Fruit fly (Drosophila melanogaster): ENCODE results near the gene CG3857.

Gene CG3857

dm6 chrX:1952898-1953297 lies 13.1 kb upstream of the CG3857 start (continued):
- TF ChIP-seq corto (GFP tag; optimal IDR thresholded peaks at IDR 0.05) (no peak), sr (GFP tag; IDR thresholded peaks at IDR 0.05) (peak; percentile 51; the same call in 2 of the 3 replicates), E2f1 (GFP tag; IDR thresholded peaks at IDR 0.05) (peak; percentile 48), CG3163 (GFP tag; optimal IDR thresholded peaks at IDR 0.05) (peak; percentile 77), Scr (GFP tag; IDR thresholded peaks at IDR 0.05; ENCODE audit: partially characterized antibody) (peak; percentile 18; the same call in 1 of the 2 replicates), chm (GFP tag; IDR thresholded peaks at IDR 0.05) (peak; percentile 66; the same call in 1 of the 2 replicates), CG15696 (tag; optimal IDR thresholded peaks at IDR 0.05) (peak; percentile 83), CG18262 (tag; optimal IDR thresholded peaks at IDR 0.05) (no peak), da (GFP tag; optimal IDR thresholded peaks at IDR 0.05) (peak; percentile 75), Hsf (GFP tag; optimal IDR thresholded peaks at IDR 0.05) (peak; percentile 78), jigr1 (GFP tag; IDR thresholded peaks at IDR 0.05) (peak; percentile 44; the same call in 1 of the 3 replicates), Lpt (GFP tag; optimal IDR thresholded peaks at IDR 0.05) (no peak), eyg (GFP tag; optimal IDR thresholded peaks at IDR 0.05) (peak; percentile 3), CG34422 (GFP tag; IDR thresholded peaks at IDR 0.05) (peak; percentile 77), CG14050 (GFP tag; IDR thresholded peaks at IDR 0.05) (no peak), BtbVII (GFP tag; optimal IDR thresholded peaks at IDR 0.05) (no peak), CG17612 (GFP tag; IDR thresholded peaks at IDR 0.05) (no peak; the same call in 1 of the 2 replicates), p53 (GFP tag; optimal IDR thresholded peaks at IDR 0.05) (peak; percentile 87), lmd (GFP tag; IDR thresholded peaks at IDR 0.05) (peak; percentile 86), Eip74EF (GFP tag; optimal IDR thresholded peaks at IDR 0.05) (no peak), gcm2 (GFP tag; optimal IDR thresholded peaks at IDR 0.05) (no peak), CG5953 (GFP tag; IDR thresholded peaks at IDR 0.05) (peak; percentile 38; the same call in 1 of the 2 replicates), tna (GFP tag; IDR thresholded peaks at IDR 0.05; ENCODE audit: partially characterized antibody) (no peak), Med (GFP tag) (peak; percentile 97), CG14860 (GFP tag; IDR thresholded peaks at IDR 0.05; ENCODE audit: partially characterized antibody) (no peak), HLHmδ (GFP tag; optimal IDR thresholded peaks at IDR 0.05) (peak; percentile 15), sens (GFP tag) (peak; percentile 90), B-H2 (GFP tag; optimal IDR thresholded peaks at IDR 0.05) (peak; percentile 26), ap (GFP tag; IDR thresholded peaks at IDR 0.05) (no peak), Hr78 (GFP tag; optimal IDR thresholded peaks at IDR 0.05) (peak in 1 of 2 experiments; percentile 85), CG17361 (GFP tag; IDR thresholded peaks at IDR 0.05) (peak; percentile 55; the same call in 1 of the 3 replicates), C15 (GFP tag; IDR thresholded peaks at IDR 0.05) (no peak), ase (GFP tag; IDR thresholded peaks at IDR 0.05) (peak; percentile 71; the same call in 2 of the 3 replicates), lab (GFP tag; optimal IDR thresholded peaks at IDR 0.05) (peak; percentile 29), Nf-YC (tag; optimal IDR thresholded peaks at IDR 0.05) (peak; percentile 34), inv (GFP tag; IDR thresholded peaks at IDR 0.05; ENCODE audit: partially characterized antibody) (no peak), CG6654 (GFP tag; optimal IDR thresholded peaks at IDR 0.05) (peak; percentile 22), bbx (GFP tag; IDR thresholded peaks at IDR 0.05; ENCODE audit: partially characterized antibody) (peak; percentile 53), pfk (GFP tag; optimal IDR thresholded peaks at IDR 0.05) (no peak), toy (GFP tag; IDR thresholded peaks at IDR 0.05) (no peak), tx (GFP tag; optimal IDR thresholded peaks at IDR 0.05) (peak; percentile 48), Elba2 (GFP tag; optimal IDR thresholded peaks at IDR 0.05) (no peak), so (GFP tag; IDR thresholded peaks at IDR 0.05) (0 out of 3 replicates have a peak, but pooled peaks have one; percentile 21), CG15073 (GFP tag; optimal IDR thresholded peaks at IDR 0.05) (no peak), pho (GFP tag; optimal IDR thresholded peaks at IDR 0.05) (peak; percentile 59), tup (GFP tag; optimal IDR thresholded peaks at IDR 0.05) (no peak), ssp (GFP tag; IDR thresholded peaks at IDR 0.05) (peak; percentile 72), CG14710 (tag; optimal IDR thresholded peaks at IDR 0.05) (peak; percentile 52), Dip3 (GFP tag; optimal IDR thresholded peaks at IDR 0.05) (peak; percentile 36), Doc2 (GFP tag; IDR thresholded peaks at IDR 0.05) (no peak), CG10209 (GFP tag; optimal IDR thresholded peaks at IDR 0.05) (peak; percentile 50)

Measured in whole organism, embryonic.